Worm (Caenorhabditis elegans): ENCODE data around the gene spp-2.

spp-2 gene

DNA sequence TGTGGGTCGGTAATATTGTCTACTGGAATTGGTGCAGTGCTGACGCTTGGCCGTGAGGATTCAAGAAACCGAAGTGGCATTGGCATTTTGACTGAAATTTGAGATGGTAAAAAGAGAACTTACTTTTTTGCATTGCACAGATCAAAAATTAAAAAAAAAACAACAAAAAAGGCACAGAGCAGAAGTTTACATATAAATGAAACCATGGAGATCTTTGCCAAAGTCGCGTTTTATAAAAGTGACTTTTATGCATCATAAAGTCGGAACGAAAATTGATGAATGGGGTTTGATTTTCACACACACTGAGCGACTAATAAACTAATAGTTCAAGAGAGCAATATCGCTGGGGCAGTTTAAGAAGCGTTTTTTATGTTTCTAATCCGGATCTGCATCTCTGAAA, 5.7 kb upstream of the spp-2 start, which contains the start of gene T08A9.13:
Gene T08A9.13, minus strand, starts transcription at position 101 of the 400 bp plus-strand sequence.
- TF ChIP-seq unc-39 (tag; optimal IDR thresholded peaks at IDR 0.05): no peak
- TF ChIP-seq nhr-25 (tag; optimal IDR thresholded peaks at IDR 0.05): no peak

- no peak for TF ChIP-seq nfya-1 (tag; optimal IDR thresholded peaks at IDR 0.05; ENCODE audit: insufficient read depth)
- no peak for TF ChIP-seq hmg-11 (tag; optimal IDR thresholded peaks at IDR 0.05)
- no peak for TF ChIP-seq ztf-4 (tag; optimal IDR thresholded peaks at IDR 0.05)
- peak; percentile 14 for TF ChIP-seq mdl-1 (tag; optimal IDR thresholded peaks at IDR 0.05)
- peak; percentile 78 for TF ChIP-seq pha-4 (tag; optimal IDR thresholded peaks at IDR 0.05)
- no peak for TF ChIP-seq aly-2 (tag; optimal IDR thresholded peaks at IDR 0.05)
- TF ChIP-seq daf-12 (tag; optimal IDR thresholded peaks at IDR 0.05): no peak
- no peak for TF ChIP-seq ceh-9 (tag; optimal IDR thresholded peaks at IDR 0.05)
- peak; percentile 63 for TF ChIP-seq jun-1 (tag; optimal IDR thresholded peaks at IDR 0.05)
- TF ChIP-seq pqm-1 (tag; optimal IDR thresholded peaks at IDR 0.05): peak; percentile 97
- TF ChIP-seq unc-39 (tag; optimal IDR thresholded peaks at IDR 0.05): no peak
- TF ChIP-seq elt-2 (tag; optimal IDR thresholded peaks at IDR 0.05): peak; percentile 95
- TF ChIP-seq ama-1 (optimal IDR thresholded peaks at IDR 0.05): peak; percentile 41
Measured at ce11 chrX:7320115-7320711, 3.6 kb upstream of the spp-2 start, which contains the start of gene spp-5. spp-5 (minus strand) TSS chrX:7320354.

ce11 chrX:7318639-7319038, 2.0 kb upstream of the spp-2 start, which contains the start of gene spp-4:
spp-4 (minus strand) TSS chrX:7318756.
- TF ChIP-seq elt-2 (tag; optimal IDR thresholded peaks at IDR 0.05) (peak; percentile 84), fos-1 (tag; optimal IDR thresholded peaks at IDR 0.05) (no peak)

DNA sequence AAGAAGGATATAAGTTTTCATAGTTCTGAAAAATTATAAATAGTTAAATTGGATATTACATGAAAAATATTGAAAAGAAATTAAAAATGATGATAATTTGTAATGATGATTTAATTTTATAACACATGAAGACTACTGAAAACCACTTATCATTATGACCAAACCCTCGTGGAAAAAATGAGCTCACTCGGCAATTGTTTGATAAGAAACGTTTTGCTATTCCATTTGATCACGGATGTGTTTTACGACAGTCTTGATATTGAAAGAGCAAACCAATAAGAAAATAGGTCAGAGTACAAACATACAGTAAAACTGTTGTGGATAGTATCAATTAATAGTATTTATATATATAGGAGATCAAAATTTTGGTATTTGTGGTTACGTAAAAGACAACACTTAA, 1.3 kb downstream of the spp-2 start, which contains the start of gene spp-3:
Gene spp-3, minus strand, starts transcription at position 25 of the 400 bp plus-strand sequence.
- no peak for TF ChIP-seq egl-27 (tag; optimal IDR thresholded peaks at IDR 0.05)
- TF ChIP-seq elt-2 (tag; optimal IDR thresholded peaks at IDR 0.05): peak; percentile 96
- TF ChIP-seq nhr-28 (tag; optimal IDR thresholded peaks at IDR 0.05): no peak
- peak; percentile 93 for TF ChIP-seq pqm-1 (tag; optimal IDR thresholded peaks at IDR 0.05)
- TF ChIP-seq skn-1 (tag; optimal IDR thresholded peaks at IDR 0.05): peak; percentile 88
- no peak for TF ChIP-seq nhr-67 (tag; optimal IDR thresholded peaks at IDR 0.05)
- peak; percentile 48 for TF ChIP-seq nfya-1 (tag; optimal IDR thresholded peaks at IDR 0.05; ENCODE audit: insufficient read depth)
- no peak for TF ChIP-seq eor-1 (tag; optimal IDR thresholded peaks at IDR 0.05)
- peak; percentile 38 for TF ChIP-seq pha-4 (tag; optimal IDR thresholded peaks at IDR 0.05)
- TF ChIP-seq fkh-2 (tag; optimal IDR thresholded peaks at IDR 0.05): no peak
- no peak for TF ChIP-seq nhr-25 (tag; optimal IDR thresholded peaks at IDR 0.05)
- peak; percentile 57 for TF ChIP-seq jun-1 (tag; optimal IDR thresholded peaks at IDR 0.05)
- no peak for TF ChIP-seq nhr-43 (tag; optimal IDR thresholded peaks at IDR 0.05; ENCODE audit: poor library complexity, severe bottlenecking)
- no peak for TF ChIP-seq hmg-11 (tag; optimal IDR thresholded peaks at IDR 0.05)
- TF ChIP-seq lin-39 (tag; optimal IDR thresholded peaks at IDR 0.05): no peak
- TF ChIP-seq lsy-12 (tag; optimal IDR thresholded peaks at IDR 0.05): no peak
- no peak for TF ChIP-seq ZK546.5 (tag; optimal IDR thresholded peaks at IDR 0.05)
- TF ChIP-seq nhr-76 (tag; optimal IDR thresholded peaks at IDR 0.05): no peak

DNA sequence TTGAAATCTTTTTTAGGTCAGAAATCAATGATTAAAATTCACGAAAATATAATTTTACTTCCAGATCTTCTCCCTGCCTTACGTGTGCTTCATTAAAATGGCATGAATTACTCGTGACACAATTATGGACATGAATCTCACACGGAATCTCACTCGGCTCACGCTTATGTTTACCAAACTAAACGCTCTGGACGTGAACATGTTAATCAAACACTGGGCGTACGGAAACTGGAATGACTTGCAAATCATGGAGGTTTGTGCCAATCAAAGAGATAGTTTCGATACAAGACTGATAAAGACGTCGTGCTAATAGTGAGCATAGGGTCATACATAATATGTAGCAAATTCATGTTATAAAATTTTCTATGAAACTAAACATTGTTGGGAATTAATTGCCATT, 2.1 kb downstream of the spp-2 start:
- peak; percentile 54 for TF ChIP-seq elt-2 (tag; optimal IDR thresholded peaks at IDR 0.05)
- no peak for TF ChIP-seq lin-39 (tag; optimal IDR thresholded peaks at IDR 0.05)
- no peak for TF ChIP-seq nhr-67 (tag; optimal IDR thresholded peaks at IDR 0.05)
- peak; percentile 4 for TF ChIP-seq pqm-1 (tag; optimal IDR thresholded peaks at IDR 0.05)
- TF ChIP-seq hmg-11 (tag; optimal IDR thresholded peaks at IDR 0.05): no peak
- no peak for TF ChIP-seq unc-39 (tag; optimal IDR thresholded peaks at IDR 0.05)

- TF ChIP-seq fos-1 (tag; optimal IDR thresholded peaks at IDR 0.05) (no peak), nhr-12 (tag; optimal IDR thresholded peaks at IDR 0.05) (no peak), nhr-23 (tag; optimal IDR thresholded peaks at IDR 0.05) (no peak), pqm-1 (tag; optimal IDR thresholded peaks at IDR 0.05) (no peak), nhr-43 (tag; optimal IDR thresholded peaks at IDR 0.05; ENCODE audit: poor library complexity, severe bottlenecking) (no peak), ceh-82 (tag; optimal IDR thresholded peaks at IDR 0.05) (no peak), nhr-28 (tag; optimal IDR thresholded peaks at IDR 0.05) (no peak), sea-2 (GFP tag; optimal IDR thresholded peaks at IDR 0.05) (no peak), nfya-1 (tag; optimal IDR thresholded peaks at IDR 0.05; ENCODE audit: insufficient read depth) (no peak), fkh-2 (tag; optimal IDR thresholded peaks at IDR 0.05) (no peak), hmg-11 (tag; optimal IDR thresholded peaks at IDR 0.05) (no peak), ztf-4 (tag; optimal IDR thresholded peaks at IDR 0.05) (no peak), pha-4 (tag; optimal IDR thresholded peaks at IDR 0.05) (no peak), snpc-4 (tag; optimal IDR thresholded peaks at IDR 0.05) (no peak), zag-1 (tag; optimal IDR thresholded peaks at IDR 0.05) (no peak), elt-3 (tag; optimal IDR thresholded peaks at IDR 0.05) (no peak), ceh-16 (tag; optimal IDR thresholded peaks at IDR 0.05) (no peak), lin-39 (tag; optimal IDR thresholded peaks at IDR 0.05) (no peak), nhr-76 (tag; optimal IDR thresholded peaks at IDR 0.05) (no peak), ama-1 (optimal IDR thresholded peaks at IDR 0.05) (no peak)
Measured at ce11 chrX:7313236-7313635, 3.4 kb downstream of the spp-2 start.
